Worm (Caenorhabditis elegans) whole organism, L2 larva: Measurements from ENCODE around the gene cyp-25A6.

Experiments used
- F13H6.1 ChIP-seq: sonication (generic microtip); optimal IDR thresholded peaks from 2 replicates; lab custom pipeline; 2016; ENCODE audit warnings: missing genetic modification characterization, missing compliant biosample characterization
- aly-2 ChIP-seq: fragments of 150-350 bp; optimal IDR thresholded peaks from 2 replicates; lab custom pipeline; 2014; ENCODE audit warnings: missing biosample characterization, missing genetic modification characterization
- ama-1 ChIP-seq: fragments of 150-350 bp; optimal IDR thresholded peaks from 2 replicates; lab custom pipeline; 2018; ENCODE audit warnings: inconsistent platforms
- ceh-16 ChIP-seq: fragments of 150-350 bp; optimal IDR thresholded peaks from 2 replicates; lab custom pipeline; 2014; ENCODE audit warnings: missing biosample characterization, missing genetic modification characterization
- egl-27 ChIP-seq: sonication (generic microtip); optimal IDR thresholded peaks from 3 replicates; lab custom pipeline; 2017; ENCODE audit warnings: missing biosample characterization, missing genetic modification reagents, missing genetic modification characterization
- fos-1 ChIP-seq: fragments of 150-350 bp; optimal IDR thresholded peaks from 2 replicates; lab custom pipeline; 2014; ENCODE audit warnings: missing biosample characterization, missing genetic modification characterization
- mab-5 ChIP-seq: fragments of 150-350 bp; optimal IDR thresholded peaks from 2 replicates; lab custom pipeline; 2014; ENCODE audit warnings: missing biosample characterization, missing genetic modification characterization
- nhr-129 ChIP-seq: fragments of 150-350 bp; optimal IDR thresholded peaks from 2 replicates; lab custom pipeline; 2014; ENCODE audit warnings: missing biosample characterization, missing genetic modification characterization
- nhr-77 ChIP-seq: fragments of 150-350 bp; optimal IDR thresholded peaks from 2 replicates; lab custom pipeline; 2014; ENCODE audit warnings: missing biosample characterization, missing genetic modification characterization

DNA sequence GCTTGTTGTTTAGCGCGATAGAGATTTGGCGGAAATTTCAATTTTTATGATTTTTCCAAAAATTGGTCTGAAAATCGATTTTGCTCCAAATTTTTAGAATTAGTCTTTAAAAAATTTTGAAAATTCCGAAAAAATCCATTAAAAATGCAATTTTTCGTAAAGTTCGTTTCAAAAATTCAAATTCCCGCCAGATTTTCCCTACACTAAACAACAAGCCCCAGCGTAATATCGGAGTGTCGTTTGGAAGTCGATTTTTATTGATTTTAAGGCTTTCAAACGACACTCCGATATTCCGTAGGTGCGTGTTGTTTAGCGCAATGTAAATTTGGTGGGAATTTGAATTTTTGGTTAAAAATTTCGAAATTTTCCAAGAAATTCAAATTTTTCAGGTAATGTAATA, 20.6 kb upstream of the cyp-25A6 start:
- no peak for TF ChIP-seq aly-2
- no peak for TF ChIP-seq fos-1 (tag; lab: Kevin White, UChicago)
- TF ChIP-seq ama-1 (lab: Kevin White, UChicago) = no peak
- TF ChIP-seq mab-5 = no peak
- no peak for TF ChIP-seq ceh-16 (tag; lab: Kevin White, UChicago)
- no peak for TF ChIP-seq nhr-129
- TF ChIP-seq nhr-77 (tag; lab: Kevin White, UChicago) = no peak
- TF ChIP-seq egl-27 (tag; lab: Kevin White, UChicago) = no peak
- no peak for TF ChIP-seq F13H6.1 (tag; lab: Kevin White, UChicago)
